Fruit fly (Drosophila melanogaster): ENCODE measurements around the gene JMJD6.
A peak's percentile ranks its signal among the peaks of the same experiment; 100 is the strongest.

The JMJD6 gene

dm6 chr3R:22410537-22411360 lies 48.6 kb upstream of the JMJD6 start, which contains the start of the genes CG13850 and lqfR (continued):
- TF ChIP-seq HLH4C (GFP tag; IDR thresholded peaks at IDR 0.05; ENCODE audit: partially characterized antibody) (no peak), CG11085 (GFP tag; IDR thresholded peaks at IDR 0.05) (peak; percentile 40; the same call in 1 of the 2 replicates), CG17829 (tag; optimal IDR thresholded peaks at IDR 0.05) (peak; percentile 54), Ptx1 (GFP tag; IDR thresholded peaks at IDR 0.05) (peak; percentile 77), CG15269 (tag; optimal IDR thresholded peaks at IDR 0.05) (no peak), Jarid2 (GFP tag; optimal IDR thresholded peaks at IDR 0.05) (no peak), Sox102F (GFP tag; optimal IDR thresholded peaks at IDR 0.05) (no peak), CG8290 (GFP tag; optimal IDR thresholded peaks at IDR 0.05) (peak; percentile 81), CG8290 (tag; optimal IDR thresholded peaks at IDR 0.05) (peak in 1 of 2 experiments; percentile 69), org-1 (GFP tag; optimal IDR thresholded peaks at IDR 0.05) (peak; percentile 45), Nf-YB (GFP tag; optimal IDR thresholded peaks at IDR 0.05) (peak; percentile 53), h (optimal IDR thresholded peaks at IDR 0.05) (no peak), tx (GFP tag; optimal IDR thresholded peaks at IDR 0.05) (peak; percentile 75), lbe (GFP tag; optimal IDR thresholded peaks at IDR 0.05) (peak; percentile 38), CG11247 (GFP tag; IDR thresholded peaks at IDR 0.05) (peak; percentile 52; the same call in 1 of the 2 replicates), CG11093 (GFP tag; IDR thresholded peaks at IDR 0.05) (no peak), ham (GFP tag; IDR thresholded peaks at IDR 0.05) (no peak), pb (GFP tag; optimal IDR thresholded peaks at IDR 0.05) (peak; percentile 71), ERR (GFP tag; optimal IDR thresholded peaks at IDR 0.05) (peak; percentile 31), CG13287 (GFP tag; IDR thresholded peaks at IDR 0.05; ENCODE audit: partially characterized antibody) (no peak), D19A (tag; optimal IDR thresholded peaks at IDR 0.05) (no peak), Nf-YC (tag; optimal IDR thresholded peaks at IDR 0.05) (no peak), tin (GFP tag; optimal IDR thresholded peaks at IDR 0.05) (peak; percentile 79), CG18262 (tag; optimal IDR thresholded peaks at IDR 0.05) (peak; percentile 76), CG3726 (GFP tag; IDR thresholded peaks at IDR 0.05) (no peak), Fer1 (GFP tag; optimal IDR thresholded peaks at IDR 0.05) (no peak), CG6813 (GFP tag; optimal IDR thresholded peaks at IDR 0.05) (no peak), sd (tag; optimal IDR thresholded peaks at IDR 0.05) (peak; percentile 45), tll (GFP tag; optimal IDR thresholded peaks at IDR 0.05) (peak in 1 of 2 experiments; percentile 30), repo (GFP tag; optimal IDR thresholded peaks at IDR 0.05) (peak; percentile 70), CG7357 (GFP tag; IDR thresholded peaks at IDR 0.05) (0 out of 3 replicates have a peak, but pooled peaks have one; percentile 7), CG13123 (GFP tag; optimal IDR thresholded peaks at IDR 0.05) (peak; percentile 63), ATbp (GFP tag; optimal IDR thresholded peaks at IDR 0.05) (peak; percentile 38), CG30403 (GFP tag; optimal IDR thresholded peaks at IDR 0.05) (peak; percentile 91), lilli (GFP tag; optimal IDR thresholded peaks at IDR 0.05) (peak; percentile 84), dmrt11E (tag; optimal IDR thresholded peaks at IDR 0.05) (peak; percentile 68), sob (GFP tag; IDR thresholded peaks at IDR 0.05) (peak; percentile 82), cato (GFP tag; optimal IDR thresholded peaks at IDR 0.05; ENCODE audit: borderline replicate concordance) (peak; percentile 58), BtbVII (GFP tag; optimal IDR thresholded peaks at IDR 0.05) (peak; percentile 70), CG6854 (GFP tag; optimal IDR thresholded peaks at IDR 0.05) (peak; percentile 6), CG14667 (GFP tag; IDR thresholded peaks at IDR 0.05) (peak; percentile 25; the same call in 1 of the 2 replicates), stc (GFP tag; IDR thresholded peaks at IDR 0.05) (no peak; the same call in 1 of the 2 replicates), Aef1 (GFP tag; IDR thresholded peaks at IDR 0.05) (no peak; the same call in 1 of the 3 replicates), HmgD (GFP tag; optimal IDR thresholded peaks at IDR 0.05) (peak; percentile 76), Adf1 (GFP tag; IDR thresholded peaks at IDR 0.05) (no peak), CG4404 (GFP tag; IDR thresholded peaks at IDR 0.05) (peak; percentile 66; the same call in 1 of the 2 replicates), CG10431 (GFP tag; optimal IDR thresholded peaks at IDR 0.05) (peak; percentile 1), hkb (optimal IDR thresholded peaks at IDR 0.05) (peak; percentile 52), hkb (GFP tag; IDR thresholded peaks at IDR 0.05) (no peak), gt (GFP tag; IDR thresholded peaks at IDR 0.05) (no peak)

Data from whole organism, embryonic.